Worm (Caenorhabditis elegans): Measurements from ENCODE around the gene try-3.
A peak's percentile ranks its signal among the peaks of the same experiment; 100 is the strongest.

The try-3 gene

DNA sequence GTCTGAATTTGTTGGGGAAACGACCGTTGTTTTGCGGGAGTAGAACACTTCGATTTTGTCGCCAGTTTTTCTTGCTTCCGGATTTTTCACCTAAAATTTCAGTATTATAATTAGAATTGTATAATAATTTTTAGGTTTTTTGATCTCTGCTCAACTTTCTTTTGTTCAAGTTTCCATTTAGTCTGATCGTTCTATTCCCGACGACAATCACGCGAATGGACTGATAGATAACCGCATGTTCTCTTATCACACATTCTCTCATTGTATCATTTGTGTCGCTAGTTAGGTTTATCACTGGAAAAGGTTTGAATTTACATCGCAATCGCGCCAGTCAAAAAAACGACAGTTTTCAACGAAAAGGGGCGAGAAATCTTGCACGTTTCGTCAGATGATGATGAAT is 2.1 kb upstream of the try-3 start:
- TF ChIP-seq sptf-1 (tag; optimal IDR thresholded peaks at IDR 0.05) = no peak
- TF ChIP-seq hpl-2 (GFP tag; optimal IDR thresholded peaks at IDR 0.05) = peak; percentile 29
- TF ChIP-seq lir-3 (tag; optimal IDR thresholded peaks at IDR 0.05; ENCODE audit: poor library complexity) = no peak
- TF ChIP-seq dpl-1 (GFP tag; optimal IDR thresholded peaks at IDR 0.05) = peak in 1 of 3 experiments; percentile 6
- TF ChIP-seq unc-130 (tag; optimal IDR thresholded peaks at IDR 0.05) = peak; percentile 28
- peak in 5 of 6 experiments; percentile 54 to 94 (median 92) for TF ChIP-seq elt-3 (tag; optimal IDR thresholded peaks at IDR 0.05)
- TF ChIP-seq mep-1 (tag; optimal IDR thresholded peaks at IDR 0.05) = no peak
- no peak for TF ChIP-seq ama-1 (optimal IDR thresholded peaks at IDR 0.05)
- TF ChIP-seq hlh-17 (GFP tag; optimal IDR thresholded peaks at IDR 0.05; ENCODE audit: borderline replicate concordance) = no peak
- TF ChIP-seq sox-4 (tag; optimal IDR thresholded peaks at IDR 0.05) = no peak
- no peak for TF ChIP-seq nhr-20 (tag; optimal IDR thresholded peaks at IDR 0.05)
- TF ChIP-seq C04F5.9 (tag; optimal IDR thresholded peaks at IDR 0.05) = no peak
- TF ChIP-seq ztf-4 (tag; optimal IDR thresholded peaks at IDR 0.05) = no peak
- TF ChIP-seq alr-1 (tag; optimal IDR thresholded peaks at IDR 0.05; ENCODE audit: borderline replicate concordance) = no peak
- no peak for TF ChIP-seq Y116A8C.19 (tag; optimal IDR thresholded peaks at IDR 0.05; ENCODE audit: borderline replicate concordance)
- no peak for TF ChIP-seq vab-15 (tag; optimal IDR thresholded peaks at IDR 0.05)
- no peak for TF ChIP-seq F16B12.6 (tag; optimal IDR thresholded peaks at IDR 0.05)
- peak; percentile 87 for TF ChIP-seq blmp-1 (tag; optimal IDR thresholded peaks at IDR 0.05)
- TF ChIP-seq elt-2 (tag; optimal IDR thresholded peaks at IDR 0.05) = peak; percentile 70
- no peak for TF ChIP-seq fos-1 (tag; optimal IDR thresholded peaks at IDR 0.05)
- peak in 1 of 2 experiments; percentile 67 for TF ChIP-seq lin-35 (GFP tag; optimal IDR thresholded peaks at IDR 0.05)
- no peak for TF ChIP-seq nhr-71 (tag; optimal IDR thresholded peaks at IDR 0.05)
- no peak for TF ChIP-seq zip-4 (GFP tag; optimal IDR thresholded peaks at IDR 0.05)
- TF ChIP-seq snu-23 (GFP tag; optimal IDR thresholded peaks at IDR 0.05) = peak; percentile 19
- TF ChIP-seq pag-3 (tag; optimal IDR thresholded peaks at IDR 0.05; ENCODE audit: borderline replicate concordance, insufficient read depth) = no peak
- no peak for TF ChIP-seq ztf-11 (tag; optimal IDR thresholded peaks at IDR 0.05)
- TF ChIP-seq tbx-2 (tag; optimal IDR thresholded peaks at IDR 0.05) = no peak
- peak in 1 of 2 experiments; percentile 14 for TF ChIP-seq efl-1 (optimal IDR thresholded peaks at IDR 0.05)
- TF ChIP-seq efl-1 (GFP tag; optimal IDR thresholded peaks at IDR 0.05 in 1 of 2) = peak in 1 of 2 experiments; percentile 63
- peak in 1 of 2 experiments; percentile 46 for TF ChIP-seq mdl-1 (tag; optimal IDR thresholded peaks at IDR 0.05)
- TF ChIP-seq grh-1 (GFP tag; IDR thresholded peaks at IDR 0.05) = no peak
- no peak for TF ChIP-seq efl-3 (GFP tag; optimal IDR thresholded peaks at IDR 0.05)
- peak; percentile 30 for TF ChIP-seq lin-14 (GFP tag; optimal IDR thresholded peaks at IDR 0.05)
- no peak for TF ChIP-seq unc-98 (GFP tag; IDR thresholded peaks at IDR 0.05)
- TF ChIP-seq nhr-90 (tag; optimal IDR thresholded peaks at IDR 0.05; ENCODE audit: poor library complexity) = peak; percentile 45
- no peak for TF ChIP-seq snpc-4 (tag; optimal IDR thresholded peaks at IDR 0.05)
- no peak for TF ChIP-seq lin-13 (GFP tag; optimal IDR thresholded peaks at IDR 0.05)
- no peak for TF ChIP-seq jun-1 (tag; optimal IDR thresholded peaks at IDR 0.05)
- peak; percentile 66 for TF ChIP-seq pqm-1 (tag; optimal IDR thresholded peaks at IDR 0.05)

DNA sequence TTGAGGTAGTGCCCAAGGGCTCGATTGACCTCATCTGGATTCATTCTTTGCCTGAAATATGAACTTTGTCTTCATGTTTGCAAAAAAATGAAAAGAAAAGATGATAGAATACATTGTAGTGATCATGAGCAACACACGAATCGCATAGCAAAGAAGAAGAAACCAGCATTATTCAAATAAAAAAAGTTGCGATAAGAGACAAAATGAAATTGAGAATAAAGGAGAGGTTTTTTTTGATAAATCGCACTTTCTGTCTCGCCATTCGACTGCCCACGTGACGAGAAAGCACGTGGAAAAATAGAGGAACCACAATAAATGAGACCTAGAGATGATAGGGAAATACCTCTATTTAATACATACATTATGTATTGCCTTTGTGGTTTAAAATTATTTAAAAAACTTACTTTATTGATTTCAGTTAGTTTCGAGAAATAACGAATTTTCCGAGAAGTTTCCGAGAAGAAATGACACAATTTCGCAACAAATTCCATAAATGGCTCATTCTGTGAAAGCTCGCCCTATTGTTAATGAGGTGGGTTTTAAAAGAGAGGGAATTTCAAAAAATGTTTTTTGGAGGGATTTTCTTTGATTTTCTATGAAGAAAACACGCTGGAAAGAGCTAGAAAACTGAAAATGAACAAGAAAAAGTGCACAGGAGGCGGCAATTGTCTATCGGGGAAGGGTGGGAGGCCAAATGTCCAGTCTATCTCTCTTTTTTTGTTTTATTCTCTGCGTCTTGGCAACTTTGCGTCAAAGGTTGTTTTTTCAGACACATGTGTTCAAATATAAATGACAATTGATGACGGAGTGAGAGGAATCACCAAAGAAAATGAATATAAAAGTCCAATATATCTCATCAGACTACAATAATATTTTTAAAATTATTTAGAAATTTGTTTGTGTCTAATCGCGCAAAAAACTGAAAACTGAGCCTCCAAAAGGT is 1.3 kb upstream of the try-3 start, which contains the start of gene paqr-1:
Gene paqr-1, minus strand, starts transcription at position 51 of the 943 bp plus-strand sequence.
- peak; percentile 72 for TF ChIP-seq nhr-71 (tag; optimal IDR thresholded peaks at IDR 0.05)
- TF ChIP-seq fos-1 (tag; optimal IDR thresholded peaks at IDR 0.05) = no peak
- no peak for TF ChIP-seq jun-1 (tag; optimal IDR thresholded peaks at IDR 0.05)
- no peak for TF ChIP-seq aha-1 (tag; optimal IDR thresholded peaks at IDR 0.05)
- TF ChIP-seq rnt-1 (tag; optimal IDR thresholded peaks at IDR 0.05) = peak; percentile 40
- no peak for TF ChIP-seq ces-1 (GFP tag; optimal IDR thresholded peaks at IDR 0.05)
- TF ChIP-seq hlh-17 (GFP tag; optimal IDR thresholded peaks at IDR 0.05; ENCODE audit: borderline replicate concordance) = no peak
- TF ChIP-seq mdl-1 (tag; optimal IDR thresholded peaks at IDR 0.05) = peak in 1 of 2 experiments; percentile 74
- TF ChIP-seq fkh-10 (GFP tag; optimal IDR thresholded peaks at IDR 0.05) = no peak
- no peak for TF ChIP-seq unc-62 (GFP tag; optimal IDR thresholded peaks at IDR 0.05)
- TF ChIP-seq mep-1 (tag; optimal IDR thresholded peaks at IDR 0.05) = peak; percentile 42
- peak; percentile 34 to 43 for TF ChIP-seq lsy-2 (tag; optimal IDR thresholded peaks at IDR 0.05)
- no peak for TF ChIP-seq mef-2 (tag; optimal IDR thresholded peaks at IDR 0.05)
- no peak for TF ChIP-seq Y116A8C.19 (tag; optimal IDR thresholded peaks at IDR 0.05; ENCODE audit: borderline replicate concordance)
- no peak for TF ChIP-seq egl-13 (tag; optimal IDR thresholded peaks at IDR 0.05)
- no peak for TF ChIP-seq C04F5.9 (tag; optimal IDR thresholded peaks at IDR 0.05)
- TF ChIP-seq pqm-1 (tag; optimal IDR thresholded peaks at IDR 0.05) = no peak
- peak in 1 of 6 experiments; percentile 28 for TF ChIP-seq elt-3 (tag; optimal IDR thresholded peaks at IDR 0.05)
- peak; percentile 60 for TF ChIP-seq fkh-8 (tag; optimal IDR thresholded peaks at IDR 0.05)
- peak; percentile 66 to 81 for TF ChIP-seq lin-35 (GFP tag; optimal IDR thresholded peaks at IDR 0.05)
- peak; percentile 50 for TF ChIP-seq elt-2 (tag; optimal IDR thresholded peaks at IDR 0.05)
